Worm (Caenorhabditis elegans) whole organism, young adult: ENCODE results near the gene K07E3.4.

ENCODE experiments used
- C17E4.6 ChIP-seq: fragments of 200-800 bp; sonication (Bioruptor generic); IDR thresholded peaks from 2 replicates; pipeline ENCODE4 v1.3.6; 2022; ENCODE audit warnings: missing genetic modification reagents, missing genetic modification characterization, missing compliant biosample characterization
- F33H1.4 ChIP-seq: fragments of 200-800 bp; sonication (Bioruptor generic); IDR thresholded peaks from 2 replicates; pipeline ENCODE4 v1.3.6; 2022; ENCODE audit warnings: missing genetic modification reagents, missing genetic modification characterization, missing compliant biosample characterization

- no peak for TF ChIP-seq C17E4.6
- no peak for TF ChIP-seq F33H1.4 (GFP tag; lab: Robert Waterston, UW)
Measured at ce11 chrX:8052055-8052454, 31.8 kb downstream of the K07E3.4 start.
